Fruit fly (Drosophila melanogaster) whole organism, embryonic: ENCODE data around the gene Dlip1.

Source experiments
- Asciz ChIP-seq: fragments of 200-800 bp; sonication (Bioruptor generic); optimal IDR thresholded peaks from 2 replicates; lab custom pipeline; 2017; ENCODE audit warnings: missing biosample characterization, mild to moderate bottlenecking, missing genetic modification characterization, missing genetic modification reagents
- Atf3 ChIP-seq: fragments of 200-800 bp; sonication (Bioruptor generic); optimal IDR thresholded peaks from 3 replicates; lab custom pipeline; 2016; ENCODE audit warnings: missing biosample characterization, missing genetic modification characterization
- Awh ChIP-seq: fragments of 200-800 bp; sonication (Bioruptor generic); IDR thresholded peaks from 2 replicates; pipeline ENCODE4, ENCODE4 v1.3.6; 2022; ENCODE audit warnings: missing biosample characterization, missing genetic modification characterization
- B-H1 ChIP-seq: fragments of 200-800 bp; sonication (Bioruptor generic); IDR thresholded peaks from 3 replicates; pipeline ENCODE4 v1.3.6; 2022; ENCODE audit warnings: missing biosample characterization, missing genetic modification characterization
- CG10462 ChIP-seq: fragments of 200-800 bp; sonication (Bioruptor generic); optimal IDR thresholded peaks from 2 replicates; lab custom pipeline; 2016; ENCODE audit warnings: missing biosample characterization, missing genetic modification characterization
- CG10654 ChIP-seq: fragments of 200-800 bp; sonication (Bioruptor generic); optimal IDR thresholded peaks from 2 replicates; lab custom pipeline; 2016; ENCODE audit warnings: missing biosample characterization, missing genetic modification characterization
- CG10979 ChIP-seq: fragments of 200-800 bp; sonication (Bioruptor generic); optimal IDR thresholded peaks from 2 replicates; lab custom pipeline; 2018; ENCODE audit warnings: missing biosample characterization, mild to moderate bottlenecking, missing genetic modification characterization, moderate library complexity
- CG12659 ChIP-seq: fragments of 200-800 bp; sonication (Bioruptor generic); optimal IDR thresholded peaks from 3 replicates; lab custom pipeline; 2017; ENCODE audit warnings: mild to moderate bottlenecking, missing biosample characterization, missing genetic modification reagents, missing genetic modification characterization
- CG12769 ChIP-seq: fragments of 200-800 bp; sonication (Bioruptor generic); optimal IDR thresholded peaks from 2 replicates; lab custom pipeline; 2019; ENCODE audit warnings: missing biosample characterization, mild to moderate bottlenecking, missing genetic modification characterization, moderate library complexity
- CG13287 ChIP-seq: fragments of 200-800 bp; sonication (Bioruptor generic); IDR thresholded peaks from 2 replicates; pipeline ENCODE4 v1.3.6; 2022; ENCODE audit warnings: missing biosample characterization, missing genetic modification characterization; ENCODE audit not compliant: partially characterized antibody
- CG15073 ChIP-seq: fragments of 200-800 bp; sonication (Bioruptor generic); optimal IDR thresholded peaks from 2 replicates; lab custom pipeline; 2016; ENCODE audit warnings: missing biosample characterization, missing genetic modification characterization
- CG15696 ChIP-seq: fragments of 200-800 bp; sonication (Bioruptor generic); optimal IDR thresholded peaks from 2 replicates; lab custom pipeline; 2019; ENCODE audit warnings: missing biosample characterization, mild to moderate bottlenecking, missing genetic modification characterization, moderate library complexity
- CG16863 ChIP-seq: fragments of 200-800 bp; sonication (Bioruptor generic); optimal IDR thresholded peaks from 3 replicates; lab custom pipeline; 2016; ENCODE audit warnings: missing biosample characterization, missing genetic modification characterization
- CG18011 ChIP-seq: fragments of 200-800 bp; sonication (Bioruptor generic); optimal IDR thresholded peaks from 2 replicates; lab custom pipeline; 2017; ENCODE audit warnings: missing biosample characterization, missing genetic modification characterization, mild to moderate bottlenecking, moderate library complexity, missing genotype
- CG2889 ChIP-seq: fragments of 200-800 bp; sonication (Bioruptor generic); IDR thresholded peaks from 3 replicates; pipeline ENCODE4 v1.3.6; 2022; ENCODE audit warnings: missing biosample characterization, missing genetic modification characterization
- CG3065 ChIP-seq: fragments of 200-800 bp; sonication (Bioruptor generic); optimal IDR thresholded peaks from 2 replicates; lab custom pipeline; 2016; ENCODE audit warnings: missing biosample characterization, missing genetic modification characterization
- CG31365 ChIP-seq: fragments of 200-800 bp; sonication (Bioruptor generic); optimal IDR thresholded peaks from 2 replicates; lab custom pipeline; 2018; ENCODE audit warnings: missing biosample characterization, mild to moderate bottlenecking, missing genetic modification characterization
- CG3281 ChIP-seq: fragments of 200-800 bp; sonication (Bioruptor generic); optimal IDR thresholded peaks from 3 replicates; lab custom pipeline; 2017; ENCODE audit warnings: missing biosample characterization, mild to moderate bottlenecking, missing genetic modification characterization
- CG4328 ChIP-seq: fragments of 200-800 bp; sonication (Bioruptor generic); optimal IDR thresholded peaks from 3 replicates; lab custom pipeline; 2017; ENCODE audit warnings: missing biosample characterization, missing genetic modification reagents, missing genetic modification characterization
- CG9215 ChIP-seq: fragments of 200-800 bp; sonication (Bioruptor generic); IDR thresholded peaks from 2 replicates; pipeline ENCODE4 v1.3.6; 2022; ENCODE audit warnings: missing biosample characterization, missing genetic modification characterization
- CG9609 ChIP-seq: fragments of 200-800 bp; sonication (Bioruptor generic); optimal IDR thresholded peaks from 3 replicates; lab custom pipeline; 2016; ENCODE audit warnings: missing biosample characterization, missing genetic modification characterization
- CG9876 ChIP-seq: fragments of 200-800 bp; sonication (Bioruptor generic); optimal IDR thresholded peaks from 2 replicates; lab custom pipeline; 2016; ENCODE audit warnings: missing biosample characterization, missing genetic modification characterization
- CHES-1-like ChIP-seq: fragments of 200-800 bp; sonication (Bioruptor generic); optimal IDR thresholded peaks from 2 replicates; lab custom pipeline; 2016; ENCODE audit warnings: missing biosample characterization, missing genetic modification characterization
- Dp ChIP-seq: fragments of 200-800 bp; sonication (Bioruptor generic); optimal IDR thresholded peaks from 2 replicates; lab custom pipeline; 2018; ENCODE audit warnings: missing biosample characterization, mild to moderate bottlenecking, missing genetic modification characterization, moderate library complexity
- Hand ChIP-seq: fragments of 200-800 bp; sonication (Bioruptor generic); optimal IDR thresholded peaks from 2 replicates; lab custom pipeline; 2017; ENCODE audit warnings: mild to moderate bottlenecking, missing biosample characterization, missing genetic modification reagents, missing genetic modification characterization
- Hey ChIP-seq: fragments of 200-800 bp; sonication (Bioruptor generic); optimal IDR thresholded peaks from 3 replicates; lab custom pipeline; 2018; ENCODE audit warnings: missing biosample characterization, mild to moderate bottlenecking, missing genetic modification characterization
- Kr ChIP-seq: fragments of 200-800 bp; sonication (Bioruptor generic); optimal IDR thresholded peaks from 2 replicates; lab custom pipeline; 2017; ENCODE audit warnings: missing biosample characterization, mild to moderate bottlenecking, missing genetic modification characterization
- Mes4 ChIP-seq: fragments of 200-800 bp; sonication (Bioruptor generic); optimal IDR thresholded peaks from 2 replicates; lab custom pipeline; 2016; ENCODE audit warnings: missing biosample characterization, missing genetic modification characterization
- PHDP ChIP-seq: fragments of 200-800 bp; sonication (Bioruptor generic); optimal IDR thresholded peaks from 3 replicates; lab custom pipeline; 2018; ENCODE audit warnings: missing biosample characterization, mild to moderate bottlenecking, missing genetic modification characterization, moderate library complexity
- Pdp1 ChIP-seq, 2 experiments: fragments of 200-800 bp; sonication (Bioruptor generic); optimal IDR thresholded peaks; 3 replicates each; lab custom pipeline; 2016; ENCODE audit warnings: missing biosample characterization in 2 of 2, missing genetic modification characterization in 2 of 2, mild to moderate bottlenecking in 1 of 2, moderate library complexity in 1 of 2
- Rfx ChIP-seq: fragments of 200-800 bp; sonication (Bioruptor generic); IDR thresholded peaks from 2 replicates; pipeline ENCODE4 v1.3.6; 2022; ENCODE audit warnings: missing biosample characterization, missing genetic modification characterization
- Sin3A ChIP-seq: fragments of >200 bp; optimal IDR thresholded peaks from 2 replicates; lab custom pipeline; 2018
- Sry-β ChIP-seq: fragments of 200-800 bp; sonication (Bioruptor generic); optimal IDR thresholded peaks from 2 replicates; lab custom pipeline; 2018; ENCODE audit warnings: missing biosample characterization, mild to moderate bottlenecking, missing genetic modification characterization, moderate library complexity
- Stat92E ChIP-seq, 3 experiments: fragments of >200 bp in 2 of 3; fragments of 200-800 bp in 1 of 3; sonication (Bioruptor generic) in 1 of 3; optimal IDR thresholded peaks; 2 replicates each; lab custom pipeline; 2017 to 2019; ENCODE audit warnings: missing biosample characterization in 3 of 3, missing genetic modification characterization in 3 of 3, mild to moderate bottlenecking in 1 of 3, moderate library complexity in 1 of 3
- ara ChIP-seq: fragments of 200-800 bp; sonication (Bioruptor generic); IDR thresholded peaks from 2 replicates; pipeline ENCODE4 v1.3.6; 2022; ENCODE audit warnings: missing biosample characterization, missing genetic modification characterization
- bcd ChIP-seq: fragments of 200-800 bp; sonication (Bioruptor generic); optimal IDR thresholded peaks from 2 replicates; lab custom pipeline; 2017; ENCODE audit warnings: missing biosample characterization, mild to moderate bottlenecking, missing genetic modification characterization
- dati ChIP-seq: fragments of 200-800 bp; sonication (Bioruptor generic); IDR thresholded peaks from 2 replicates; pipeline ENCODE4 v1.3.6; 2022; ENCODE audit warnings: missing biosample characterization, missing genetic modification characterization
- esg ChIP-seq: fragments of 200-800 bp; sonication (Bioruptor generic); conservative IDR thresholded peaks from 2 replicates; pipeline ENCODE4 v1.3.6; 2022; ENCODE audit warnings: missing biosample characterization, missing genetic modification characterization
- fu2 ChIP-seq: fragments of 200-800 bp; sonication (Bioruptor generic); optimal IDR thresholded peaks from 2 replicates; lab custom pipeline; 2016; ENCODE audit warnings: missing biosample characterization, missing genetic modification characterization
- grau ChIP-seq: fragments of 200-800 bp; optimal IDR thresholded peaks from 3 replicates; lab custom pipeline; 2019; ENCODE audit warnings: missing biosample characterization, mild to moderate bottlenecking, missing genetic modification characterization, moderate library complexity
- ham ChIP-seq: fragments of 200-800 bp; sonication (Bioruptor generic); IDR thresholded peaks from 2 replicates; pipeline ENCODE4 v1.3.6; 2022; ENCODE audit warnings: missing biosample characterization, missing genetic modification characterization
- jigr1 ChIP-seq: fragments of 200-800 bp; sonication (Bioruptor generic); IDR thresholded peaks from 3 replicates; pipeline ENCODE4 v1.3.6; 2022; ENCODE audit warnings: missing biosample characterization, missing genetic modification characterization
- knrl ChIP-seq: fragments of 200-800 bp; sonication (Bioruptor generic); IDR thresholded peaks from 3 replicates; pipeline ENCODE4 v1.3.6; 2022; ENCODE audit warnings: missing biosample characterization, missing genetic modification characterization; ENCODE audit not compliant: partially characterized antibody
- odd ChIP-seq: fragments of 200-800 bp; sonication (Bioruptor generic); optimal IDR thresholded peaks from 2 replicates; lab custom pipeline; 2017; ENCODE audit warnings: missing biosample characterization, mild to moderate bottlenecking, missing genetic modification characterization
- pita ChIP-seq: fragments of 200-800 bp; sonication (Bioruptor generic); optimal IDR thresholded peaks from 2 replicates; lab custom pipeline; 2017; ENCODE audit warnings: missing biosample characterization, mild to moderate bottlenecking, missing genetic modification characterization
- scrt ChIP-seq: fragments of 200-800 bp; sonication (Bioruptor generic); optimal IDR thresholded peaks from 2 replicates; lab custom pipeline; 2018; ENCODE audit warnings: missing biosample characterization, mild to moderate bottlenecking, missing genetic modification characterization, moderate library complexity
- seq ChIP-seq: fragments of 200-800 bp; sonication (Bioruptor generic); IDR thresholded peaks from 2 replicates; pipeline ENCODE4 v1.3.6; 2022; ENCODE audit warnings: missing biosample characterization, missing genetic modification characterization
- sima ChIP-seq: fragments of 200-800 bp; sonication (Bioruptor generic); optimal IDR thresholded peaks from 2 replicates; lab custom pipeline; 2016; ENCODE audit warnings: missing biosample characterization, missing genetic modification characterization
- so ChIP-seq: fragments of 200-800 bp; sonication (Bioruptor generic); IDR thresholded peaks from 3 replicates; pipeline ENCODE4 v1.3.6; 2022; ENCODE audit warnings: missing biosample characterization, missing genetic modification characterization
- tio ChIP-seq: fragments of 200-800 bp; sonication (Bioruptor generic); optimal IDR thresholded peaks from 2 replicates; lab custom pipeline; 2017; ENCODE audit warnings: missing biosample characterization, missing genetic modification characterization, inconsistent platforms
- usp ChIP-seq: fragments of >200 bp; optimal IDR thresholded peaks from 2 replicates; lab custom pipeline; 2017; ENCODE audit warnings: missing biosample characterization, missing genetic modification characterization
- zf30C ChIP-seq: fragments of 200-800 bp; sonication (Bioruptor generic); optimal IDR thresholded peaks from 3 replicates; lab custom pipeline; 2018; ENCODE audit warnings: missing biosample characterization, mild to moderate bottlenecking, missing genetic modification characterization

Dlip1 gene

DNA sequence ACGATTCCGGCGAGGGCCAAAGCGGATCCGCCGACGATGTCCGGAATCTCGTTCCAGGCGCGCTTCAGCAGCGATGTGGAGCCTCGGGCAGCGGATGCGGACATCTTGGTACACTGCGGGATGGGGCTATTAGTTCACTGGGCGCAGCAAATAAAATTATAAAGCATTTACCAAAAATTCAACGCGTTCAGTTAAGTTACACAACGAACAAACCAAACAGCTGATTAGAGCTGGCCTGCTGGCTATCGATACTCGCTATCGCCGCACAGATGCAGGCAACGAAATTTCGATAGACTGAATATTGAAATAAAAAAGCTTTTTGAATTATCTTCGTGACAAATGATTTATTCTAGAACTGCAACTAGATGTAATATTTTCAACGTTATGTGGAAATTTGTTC, 1.3 kb downstream of the Dlip1 start, which contains the start of gene NdufA3 (continued):
- TF ChIP-seq scrt (GFP tag; lab: Kevin White, UChicago) (no peak), zf30C (no peak), Pdp1 (GFP tag; optimal IDR thresholded peaks at IDR 0.05; lab: Kevin White, UChicago) (peak in 1 of 2 experiments; percentile 99), CG3281 (GFP tag; lab: Kevin White, UChicago) (no peak), Sry-β (GFP tag; lab: Kevin White, UChicago) (no peak), CG18011 (GFP tag; lab: Kevin White, UChicago) (no peak), sima (GFP tag; lab: Kevin White, UChicago) (no peak), CG9609 (no peak), Stat92E (GFP tag; optimal IDR thresholded peaks at IDR 0.05; lab: Kevin White, UChicago) (no peak), Dp (GFP tag; lab: Kevin White, UChicago) (peak; percentile 46), grau (tag; lab: Kevin White, UChicago) (no peak), Hey (no peak), CG16863 (GFP tag; lab: Kevin White, UChicago) (no peak), CG31365 (no peak), CG12659 (peak; percentile 35), CG15696 (tag; lab: Kevin White, UChicago) (no peak), Kr (GFP tag; lab: Kevin White, UChicago) (no peak), jigr1 (GFP tag; lab: Robert Waterston, UW) (no peak), Awh (GFP tag; lab: Robert Waterston, UW) (no peak), so (no peak), ara (GFP tag; lab: Robert Waterston, UW) (no peak), CG13287 (GFP tag; lab: Robert Waterston, UW) (peak; percentile 83), pita (GFP tag; lab: Kevin White, UChicago) (no peak), tio (GFP tag; lab: Kevin White, UChicago) (no peak), esg (GFP tag; lab: Robert Waterston, UW) (no peak), PHDP (tag; lab: Kevin White, UChicago) (no peak), CG9215 (no peak), CG10654 (GFP tag; lab: Kevin White, UChicago) (no peak), usp (no peak), CG4328 (GFP tag; lab: Kevin White, UChicago) (no peak), bcd (GFP tag; lab: Kevin White, UChicago) (no peak), CG2889 (GFP tag; lab: Robert Waterston, UW) (no peak), CG12769 (tag; lab: Kevin White, UChicago) (no peak), CHES-1-like (GFP tag; lab: Kevin White, UChicago) (no peak), CG10979 (tag; lab: Kevin White, UChicago) (no peak), knrl (GFP tag; lab: Robert Waterston, UW) (peak; percentile 78), B-H1 (GFP tag; lab: Robert Waterston, UW) (no peak), Sin3A (lab: Kevin White, UChicago) (no peak), dati (GFP tag; lab: Robert Waterston, UW) (no peak), Hand (GFP tag; lab: Kevin White, UChicago) (no peak), Mes4 (GFP tag; lab: Kevin White, UChicago) (no peak), fu2 (GFP tag; lab: Kevin White, UChicago) (no peak), Rfx (GFP tag; lab: Robert Waterston, UW) (peak; percentile 20; the same call in 1 of the 2 replicates), ham (no peak), seq (GFP tag; lab: Robert Waterston, UW) (no peak), Atf3 (GFP tag; lab: Kevin White, UChicago) (no peak), odd (GFP tag; lab: Kevin White, UChicago) (no peak), CG3065 (GFP tag; lab: Kevin White, UChicago) (no peak), Asciz (GFP tag; lab: Kevin White, UChicago) (no peak), CG10462 (GFP tag; lab: Kevin White, UChicago) (no peak), CG9876 (GFP tag; lab: Kevin White, UChicago) (no peak), CG15073 (GFP tag; lab: Kevin White, UChicago) (no peak)
